Fruit fly (Drosophila melanogaster): Measurements from ENCODE around the gene Cdlc2.

Gene Cdlc2

DNA sequence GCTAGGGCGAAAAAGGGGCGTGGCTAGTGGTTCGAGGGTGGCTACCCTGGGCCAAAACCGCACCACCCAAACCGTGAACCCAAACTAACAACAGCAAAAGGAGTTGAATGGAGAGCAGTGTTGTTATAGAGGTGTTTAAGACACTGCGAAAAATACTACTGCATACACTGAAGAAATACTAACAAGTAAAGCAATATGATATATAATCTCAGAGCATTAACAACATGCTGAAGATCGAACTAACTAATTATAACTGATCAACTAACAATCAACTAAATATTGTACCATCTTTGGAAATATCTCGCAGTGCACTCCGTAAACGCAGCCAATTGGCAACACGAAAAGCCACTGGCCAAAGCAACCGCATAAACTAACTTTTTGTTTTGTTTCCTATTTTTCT, 49.4 kb downstream of the Cdlc2 start (continued):
- TF ChIP-seq svp (GFP tag): peak; percentile 57
- no peak for TF ChIP-seq Ets21C (GFP tag; optimal IDR thresholded peaks at IDR 0.05)
- no peak for TF ChIP-seq dsx (GFP tag; optimal IDR thresholded peaks at IDR 0.05; ENCODE audit: poor library complexity, severe bottlenecking)
- peak; percentile 7 for TF ChIP-seq CG6276 (GFP tag; optimal IDR thresholded peaks at IDR 0.05)
- TF ChIP-seq CG8319 (GFP tag; optimal IDR thresholded peaks at IDR 0.05): no peak
- no peak for TF ChIP-seq Sox15 (GFP tag; optimal IDR thresholded peaks at IDR 0.05)
- no peak for TF ChIP-seq fkh (GFP tag; optimal IDR thresholded peaks at IDR 0.05)

Data from whole organism, prepupa.